Fruit fly (Drosophila melanogaster) whole organism, embryonic: ENCODE results near the gene CG3009.

Source experiments
- Atf3 ChIP-seq: fragments of 200-800 bp; sonication (Bioruptor generic); optimal IDR thresholded peaks from 3 replicates; lab custom pipeline; 2016; ENCODE audit warnings: missing biosample characterization, missing genetic modification characterization
- Atf6 ChIP-seq: fragments of 200-800 bp; sonication (Bioruptor generic); IDR thresholded peaks from 2 replicates; pipeline ENCODE4 v1.3.6; 2022; ENCODE audit warnings: missing biosample characterization, missing genetic modification characterization
- B-H2 ChIP-seq: fragments of 200-800 bp; sonication (Bioruptor generic); optimal IDR thresholded peaks from 2 replicates; lab custom pipeline; 2018; ENCODE audit warnings: missing biosample characterization, mild to moderate bottlenecking, missing genetic modification characterization
- CG10366 ChIP-seq: fragments of 200-800 bp; sonication (Bioruptor generic); IDR thresholded peaks from 2 replicates; pipeline ENCODE4 v1.3.6; 2022; ENCODE audit warnings: missing biosample characterization, missing genetic modification characterization
- CG10462 ChIP-seq: fragments of 200-800 bp; sonication (Bioruptor generic); optimal IDR thresholded peaks from 2 replicates; lab custom pipeline; 2016; ENCODE audit warnings: missing biosample characterization, missing genetic modification characterization
- CG10565 ChIP-seq: fragments of 200-800 bp; sonication (Bioruptor generic); optimal IDR thresholded peaks from 3 replicates; lab custom pipeline; 2016; ENCODE audit warnings: missing biosample characterization, mild to moderate bottlenecking, missing genetic modification characterization
- CG13296 ChIP-seq: fragments of 200-800 bp; sonication (Bioruptor generic); optimal IDR thresholded peaks from 3 replicates; lab custom pipeline; 2018; ENCODE audit warnings: missing biosample characterization, mild to moderate bottlenecking, missing genetic modification characterization
- CG14014 ChIP-seq: fragments of 200-800 bp; sonication (Bioruptor generic); IDR thresholded peaks from 2 replicates; pipeline ENCODE4 v1.3.6; 2022; ENCODE audit warnings: missing biosample characterization, missing genetic modification characterization
- CG14667 ChIP-seq: fragments of 200-800 bp; sonication (Bioruptor generic); IDR thresholded peaks from 2 replicates; pipeline ENCODE4 v1.3.6; 2022; ENCODE audit warnings: missing biosample characterization, missing genetic modification characterization
- CG17359 ChIP-seq: fragments of 200-800 bp; sonication (Bioruptor generic); optimal IDR thresholded peaks from 3 replicates; lab custom pipeline; 2018; ENCODE audit warnings: missing biosample characterization, mild to moderate bottlenecking, missing genetic modification characterization, moderate library complexity
- CG17361 ChIP-seq: fragments of 200-800 bp; sonication (Bioruptor generic); IDR thresholded peaks from 3 replicates; pipeline ENCODE4 v1.3.6; 2022; ENCODE audit warnings: missing biosample characterization, missing genetic modification characterization
- CG30403 ChIP-seq: fragments of 200-800 bp; sonication (Bioruptor generic); optimal IDR thresholded peaks from 3 replicates; lab custom pipeline; 2016; ENCODE audit warnings: missing biosample characterization, missing genetic modification characterization
- CG30431 ChIP-seq: fragments of 200-800 bp; sonication (Bioruptor generic); optimal IDR thresholded peaks from 2 replicates; lab custom pipeline; 2017; ENCODE audit warnings: missing biosample characterization, missing genetic modification characterization
- CG3163 ChIP-seq: fragments of 200-800 bp; sonication (Bioruptor generic); optimal IDR thresholded peaks from 3 replicates; lab custom pipeline; 2016; ENCODE audit warnings: missing biosample characterization, missing genetic modification characterization
- CG42726 ChIP-seq: fragments of 200-800 bp; sonication (Bioruptor generic); IDR thresholded peaks from 2 replicates; pipeline ENCODE4 v1.3.6; 2022; ENCODE audit warnings: missing biosample characterization, missing genetic modification characterization; ENCODE audit not compliant: partially characterized antibody
- CG4404 ChIP-seq: fragments of 200-800 bp; sonication (Bioruptor generic); IDR thresholded peaks from 2 replicates; pipeline ENCODE4 v1.3.6; 2022; ENCODE audit warnings: missing biosample characterization, missing genetic modification characterization
- CG4820 ChIP-seq: fragments of 200-800 bp; sonication (Bioruptor generic); optimal IDR thresholded peaks from 3 replicates; lab custom pipeline; 2016; ENCODE audit warnings: missing biosample characterization, missing genetic modification characterization
- CG6254 ChIP-seq: fragments of 200-800 bp; sonication (Bioruptor generic); optimal IDR thresholded peaks from 3 replicates; lab custom pipeline; 2017; ENCODE audit warnings: mild to moderate bottlenecking, missing biosample characterization, missing genetic modification reagents, missing genetic modification characterization
- CG6813 ChIP-seq: fragments of 200-800 bp; sonication (Bioruptor generic); optimal IDR thresholded peaks from 2 replicates; lab custom pipeline; 2017; ENCODE audit warnings: missing biosample characterization, missing genetic modification characterization, mild to moderate bottlenecking, moderate library complexity, missing genetic modification reagents
- CG8089 ChIP-seq: fragments of 200-800 bp; sonication (Bioruptor generic); optimal IDR thresholded peaks from 3 replicates; lab custom pipeline; 2016; ENCODE audit warnings: missing biosample characterization, missing genetic modification characterization
- CG8359 ChIP-seq: fragments of 200-800 bp; sonication (Bioruptor generic); optimal IDR thresholded peaks from 2 replicates; lab custom pipeline; 2017; ENCODE audit warnings: missing biosample characterization, mild to moderate bottlenecking, missing genetic modification characterization, borderline replicate concordance
- CkIIα-i1 ChIP-seq: fragments of 200-800 bp; sonication (Bioruptor generic); IDR thresholded peaks from 2 replicates; pipeline ENCODE4 v1.3.6; 2022; ENCODE audit warnings: missing biosample characterization, missing genetic modification characterization
- Dfd ChIP-seq, 2 experiments: fragments of >200 bp; optimal IDR thresholded peaks; 2 replicates each; lab custom pipeline; 2017; ENCODE audit warnings: missing biosample characterization in 2 of 2, missing genetic modification characterization in 2 of 2
- Doc2 ChIP-seq: fragments of 200-800 bp; sonication (Bioruptor generic); IDR thresholded peaks from 2 replicates; pipeline ENCODE4 v1.3.6; 2022; ENCODE audit warnings: missing biosample characterization, missing genetic modification characterization
- HHEX ChIP-seq: fragments of 200-800 bp; sonication (Bioruptor generic); optimal IDR thresholded peaks from 3 replicates; lab custom pipeline; 2017; ENCODE audit warnings: missing biosample characterization, mild to moderate bottlenecking, missing genetic modification characterization, missing genetic modification reagents
- HLH54F ChIP-seq: fragments of 200-800 bp; sonication (Bioruptor generic); optimal IDR thresholded peaks from 3 replicates; lab custom pipeline; 2016; ENCODE audit warnings: missing biosample characterization, missing genetic modification characterization
- HmgD ChIP-seq: fragments of 200-800 bp; sonication (Bioruptor generic); optimal IDR thresholded peaks from 3 replicates; lab custom pipeline; 2016; ENCODE audit warnings: missing biosample characterization, missing genetic modification characterization
- Hr3 ChIP-seq: fragments of 200-800 bp; sonication (Bioruptor generic); optimal IDR thresholded peaks from 3 replicates; lab custom pipeline; 2016; ENCODE audit warnings: missing biosample characterization, missing genetic modification characterization
- Hr39 ChIP-seq: fragments of >200 bp; optimal IDR thresholded peaks from 2 replicates; lab custom pipeline; 2017
- Hsf ChIP-seq: fragments of 200-800 bp; sonication (Bioruptor generic); optimal IDR thresholded peaks from 3 replicates; lab custom pipeline; 2016; ENCODE audit warnings: missing biosample characterization, missing genetic modification characterization
- Oli ChIP-seq: fragments of 200-800 bp; sonication (Bioruptor generic); optimal IDR thresholded peaks from 2 replicates; lab custom pipeline; 2018; ENCODE audit warnings: missing biosample characterization, mild to moderate bottlenecking, missing genetic modification characterization, moderate library complexity
- Rfx ChIP-seq: fragments of 200-800 bp; sonication (Bioruptor generic); IDR thresholded peaks from 2 replicates; pipeline ENCODE4 v1.3.6; 2022; ENCODE audit warnings: missing biosample characterization, missing genetic modification characterization
- ara ChIP-seq: fragments of 200-800 bp; sonication (Bioruptor generic); IDR thresholded peaks from 2 replicates; pipeline ENCODE4 v1.3.6; 2022; ENCODE audit warnings: missing biosample characterization, missing genetic modification characterization
- bowl ChIP-seq: fragments of 200-800 bp; sonication (Bioruptor generic); IDR thresholded peaks from 2 replicates; pipeline ENCODE4 v1.3.6; 2022; ENCODE audit warnings: missing biosample characterization, missing genetic modification characterization
- da ChIP-seq: fragments of 200-800 bp; sonication (Bioruptor generic); optimal IDR thresholded peaks from 2 replicates; lab custom pipeline; 2016; ENCODE audit warnings: missing biosample characterization, missing genetic modification characterization
- dan ChIP-seq: fragments of 200-800 bp; sonication (Bioruptor generic); IDR thresholded peaks from 2 replicates; pipeline ENCODE4 v1.3.6; 2022; ENCODE audit warnings: missing biosample characterization, missing genetic modification characterization
- dmrt99B ChIP-seq: fragments of 200-800 bp; sonication (Bioruptor generic); optimal IDR thresholded peaks from 2 replicates; lab custom pipeline; 2018; ENCODE audit warnings: missing biosample characterization, mild to moderate bottlenecking, missing genetic modification characterization, moderate library complexity
- esg ChIP-seq: fragments of 200-800 bp; sonication (Bioruptor generic); conservative IDR thresholded peaks from 2 replicates; pipeline ENCODE4 v1.3.6; 2022; ENCODE audit warnings: missing biosample characterization, missing genetic modification characterization
- jing ChIP-seq: fragments of 200-800 bp; sonication (Bioruptor generic); optimal IDR thresholded peaks from 2 replicates; lab custom pipeline; 2018; ENCODE audit warnings: missing biosample characterization, mild to moderate bottlenecking, missing genetic modification characterization
- nau ChIP-seq: fragments of 200-800 bp; sonication (Bioruptor generic); optimal IDR thresholded peaks from 3 replicates; lab custom pipeline; 2017; ENCODE audit warnings: missing biosample characterization, mild to moderate bottlenecking, missing genetic modification characterization, missing genetic modification reagents
- pros ChIP-seq: fragments of 200-800 bp; sonication (Bioruptor generic); optimal IDR thresholded peaks from 3 replicates; lab custom pipeline; 2019; ENCODE audit warnings: missing biosample characterization, mild to moderate bottlenecking, missing genetic modification characterization, moderate library complexity
- pum ChIP-seq: fragments of 200-800 bp; sonication (Bioruptor generic); optimal IDR thresholded peaks from 2 replicates; lab custom pipeline; 2016; ENCODE audit warnings: missing biosample characterization, missing genetic modification characterization
- salm ChIP-seq: fragments of 200-800 bp; sonication (Bioruptor generic); optimal IDR thresholded peaks from 2 replicates; lab custom pipeline; 2018; ENCODE audit warnings: missing biosample characterization, mild to moderate bottlenecking, missing genetic modification characterization
- sens ChIP-seq: fragments of 200-800 bp; sonication (Bioruptor generic); peaks from one replicate; lab custom pipeline; 2016; ENCODE audit warnings: missing biosample characterization, missing genetic modification characterization
- sisA ChIP-seq: fragments of 200-800 bp; sonication (Bioruptor generic); IDR thresholded peaks from 2 replicates; pipeline ENCODE4 v1.3.6; 2022; ENCODE audit warnings: missing biosample characterization, missing genetic modification characterization
- slbo ChIP-seq: fragments of 200-800 bp; sonication (Bioruptor generic); IDR thresholded peaks from 2 replicates; pipeline ENCODE4 v1.3.6; 2022; ENCODE audit warnings: missing biosample characterization, missing genetic modification characterization
- sqz ChIP-seq: fragments of 200-800 bp; sonication (Bioruptor generic); optimal IDR thresholded peaks from 3 replicates; lab custom pipeline; 2018; ENCODE audit warnings: missing biosample characterization, mild to moderate bottlenecking, missing genetic modification characterization
- tin ChIP-seq: fragments of 200-800 bp; sonication (Bioruptor generic); optimal IDR thresholded peaks from 3 replicates; lab custom pipeline; 2016; ENCODE audit warnings: missing biosample characterization, missing genetic modification characterization
- tx ChIP-seq: fragments of 200-800 bp; sonication (Bioruptor generic); optimal IDR thresholded peaks from 2 replicates; lab custom pipeline; 2016; ENCODE audit warnings: missing biosample characterization, missing genetic modification characterization
- usp ChIP-seq: fragments of >200 bp; optimal IDR thresholded peaks from 2 replicates; lab custom pipeline; 2017; ENCODE audit warnings: missing biosample characterization, missing genetic modification characterization
- vnd ChIP-seq: fragments of 200-800 bp; sonication (Bioruptor generic); IDR thresholded peaks from 3 replicates; pipeline ENCODE4 v1.3.6; 2022; ENCODE audit warnings: missing biosample characterization, missing genetic modification characterization; ENCODE audit not compliant: partially characterized antibody
- wor ChIP-seq: fragments of 200-800 bp; sonication (Bioruptor generic); IDR thresholded peaks from 2 replicates; pipeline ENCODE4 v1.3.6; 2022; ENCODE audit warnings: missing biosample characterization, missing genetic modification characterization
- zfh1 ChIP-seq: fragments of 200-800 bp; sonication (Bioruptor generic); IDR thresholded peaks from 3 replicates; pipeline ENCODE4 v1.3.6; 2022; ENCODE audit warnings: missing biosample characterization, missing genetic modification characterization

The CG3009 gene

dm6 chrX:4699775-4700174 lies 33.3 kb upstream of the CG3009 start (continued):
- no peak for TF ChIP-seq HHEX (GFP tag; lab: Kevin White, UChicago)
- peak; percentile 17; the same call in 1 of the 2 replicates for TF ChIP-seq sisA (GFP tag; lab: Robert Waterston, UW)
- no peak for TF ChIP-seq CG3163 (GFP tag; lab: Kevin White, UChicago)
- TF ChIP-seq CG17361: peak; percentile 50; the same call in 1 of the 3 replicates
- TF ChIP-seq tx: no peak
- no peak for TF ChIP-seq salm (tag; lab: Kevin White, UChicago)
- TF ChIP-seq CG6254: no peak
- no peak for TF ChIP-seq nau
- peak; percentile 19; the same call in 1 of the 2 replicates for TF ChIP-seq Rfx
- no peak for TF ChIP-seq HLH54F (GFP tag; lab: Kevin White, UChicago)
- TF ChIP-seq CG6813: no peak
- TF ChIP-seq usp: no peak
- TF ChIP-seq dan (GFP tag; lab: Robert Waterston, UW): no peak
- TF ChIP-seq Doc2 (GFP tag; lab: Robert Waterston, UW): no peak
- TF ChIP-seq CG14014 (GFP tag; lab: Robert Waterston, UW): peak; percentile 38; the same call in 1 of the 2 replicates
- 0 out of 2 replicates have a peak, but pooled peaks have one; percentile 33 for TF ChIP-seq esg (GFP tag; lab: Robert Waterston, UW)
- peak; percentile 29 for TF ChIP-seq slbo (GFP tag; lab: Robert Waterston, UW)
- TF ChIP-seq CG10462 (GFP tag; lab: Kevin White, UChicago): no peak
- TF ChIP-seq CG13296 (GFP tag; lab: Kevin White, UChicago): no peak
- TF ChIP-seq CG10565: no peak
- peak; percentile 18 for TF ChIP-seq Hsf (GFP tag; lab: Kevin White, UChicago)
- no peak for TF ChIP-seq CG8089 (GFP tag; lab: Kevin White, UChicago)
- peak; percentile 60 for TF ChIP-seq dmrt99B (tag; lab: Kevin White, UChicago)
- TF ChIP-seq CG4404 (GFP tag; lab: Robert Waterston, UW): 0 out of 2 replicates have a peak, but pooled peaks have one; percentile 13
- TF ChIP-seq pum (GFP tag; lab: Kevin White, UChicago): no peak
- no peak for TF ChIP-seq CG17359
- no peak for TF ChIP-seq jing (GFP tag; lab: Kevin White, UChicago)
- peak; percentile 37 for TF ChIP-seq CG30403 (GFP tag; lab: Kevin White, UChicago)
- no peak for TF ChIP-seq wor (GFP tag; lab: Robert Waterston, UW)
- no peak for TF ChIP-seq CG10366 (GFP tag; lab: Robert Waterston, UW)
- no peak for TF ChIP-seq Atf3 (GFP tag; lab: Kevin White, UChicago)
- TF ChIP-seq B-H2: no peak
- no peak for TF ChIP-seq tin (GFP tag; lab: Kevin White, UChicago)
- no peak for TF ChIP-seq CG42726 (GFP tag; lab: Robert Waterston, UW)
- peak; percentile 26 for TF ChIP-seq sqz (GFP tag; lab: Kevin White, UChicago)
- peak; percentile 0 for TF ChIP-seq Oli
- TF ChIP-seq pros: no peak
- TF ChIP-seq sens (GFP tag; lab: Kevin White, UChicago): peak; percentile 65
- TF ChIP-seq bowl: no peak
- no peak for TF ChIP-seq HmgD
- TF ChIP-seq zfh1 (GFP tag; lab: Robert Waterston, UW): 0 out of 3 replicates have a peak, but pooled peaks have one; percentile 42
- no peak for TF ChIP-seq CkIIα-i1 (GFP tag; lab: Robert Waterston, UW)
- TF ChIP-seq ara: 0 out of 2 replicates have a peak, but pooled peaks have one; percentile 12
- TF ChIP-seq da (GFP tag; lab: Kevin White, UChicago): no peak
- TF ChIP-seq vnd: no peak
- TF ChIP-seq CG8359 (GFP tag; lab: Kevin White, UChicago): no peak
- no peak for TF ChIP-seq CG30431 (GFP tag; lab: Kevin White, UChicago)
- TF ChIP-seq Dfd (GFP tag; optimal IDR thresholded peaks at IDR 0.05; lab: Kevin White, UChicago): no peak
- TF ChIP-seq Hr3 (GFP tag; lab: Kevin White, UChicago): peak; percentile 27
- no peak for TF ChIP-seq CG14667 (GFP tag; lab: Robert Waterston, UW)
- no peak for TF ChIP-seq Hr39 (lab: Kevin White, UChicago)
- TF ChIP-seq CG4820: peak; percentile 14
- TF ChIP-seq Atf6: peak; percentile 64; the same call in 1 of the 2 replicates
